Fruit fly (Drosophila melanogaster): ENCODE data around the gene Sr-CIV.
A peak's percentile ranks its signal among the peaks of the same experiment; 100 is the strongest.

Gene Sr-CIV

dm6 chr2L:3556937-3557336 is 33.1 kb upstream of the Sr-CIV start:
- TF ChIP-seq usp (GFP tag; optimal IDR thresholded peaks at IDR 0.05) (no peak), psq (optimal IDR thresholded peaks at IDR 0.05) (no peak), EcR (GFP tag; optimal IDR thresholded peaks at IDR 0.05) (no peak), pan (optimal IDR thresholded peaks at IDR 0.05) (no peak), CG8478 (optimal IDR thresholded peaks at IDR 0.05) (no peak), Dll (optimal IDR thresholded peaks at IDR 0.05) (no peak)

dm6 chr2L:3555408-3556058 is 31.7 kb upstream of the Sr-CIV start:
- TF ChIP-seq usp (GFP tag; optimal IDR thresholded peaks at IDR 0.05), result no peak
- no peak for TF ChIP-seq psq (optimal IDR thresholded peaks at IDR 0.05)
- no peak for TF ChIP-seq EcR (GFP tag; optimal IDR thresholded peaks at IDR 0.05)
- no peak for TF ChIP-seq pan (optimal IDR thresholded peaks at IDR 0.05)
- TF ChIP-seq Dll (optimal IDR thresholded peaks at IDR 0.05), result no peak
- TF ChIP-seq CG8478 (optimal IDR thresholded peaks at IDR 0.05), result no peak

dm6 chr2L:3553902-3554301 is 30.0 kb upstream of the Sr-CIV start:
- no peak for TF ChIP-seq EcR (GFP tag; optimal IDR thresholded peaks at IDR 0.05)
- no peak for TF ChIP-seq pan (optimal IDR thresholded peaks at IDR 0.05)
- no peak for TF ChIP-seq usp (GFP tag; optimal IDR thresholded peaks at IDR 0.05)
- TF ChIP-seq psq (optimal IDR thresholded peaks at IDR 0.05), result no peak
- TF ChIP-seq Dll (optimal IDR thresholded peaks at IDR 0.05), result no peak
- no peak for TF ChIP-seq CG8478 (optimal IDR thresholded peaks at IDR 0.05)

dm6 chr2L:3552773-3553172 is 28.9 kb upstream of the Sr-CIV start:
- no peak for TF ChIP-seq CG8478 (optimal IDR thresholded peaks at IDR 0.05)
- no peak for TF ChIP-seq psq (optimal IDR thresholded peaks at IDR 0.05)
- no peak for TF ChIP-seq Dll (optimal IDR thresholded peaks at IDR 0.05)
- no peak for TF ChIP-seq pan (optimal IDR thresholded peaks at IDR 0.05)
- TF ChIP-seq usp (GFP tag; optimal IDR thresholded peaks at IDR 0.05), result no peak
- no peak for TF ChIP-seq EcR (GFP tag; optimal IDR thresholded peaks at IDR 0.05)

- TF ChIP-seq usp (GFP tag; optimal IDR thresholded peaks at IDR 0.05) (no peak), EcR (GFP tag; optimal IDR thresholded peaks at IDR 0.05) (no peak), pan (optimal IDR thresholded peaks at IDR 0.05) (no peak), Dll (optimal IDR thresholded peaks at IDR 0.05) (no peak), psq (optimal IDR thresholded peaks at IDR 0.05) (no peak), CG8478 (optimal IDR thresholded peaks at IDR 0.05) (no peak)
Observed at dm6 chr2L:3550583-3550982, 26.7 kb upstream of the Sr-CIV start.

- no peak for TF ChIP-seq usp (GFP tag; optimal IDR thresholded peaks at IDR 0.05)
- TF ChIP-seq EcR (GFP tag; optimal IDR thresholded peaks at IDR 0.05), result no peak
- TF ChIP-seq psq (optimal IDR thresholded peaks at IDR 0.05), result no peak
- TF ChIP-seq CG8478 (optimal IDR thresholded peaks at IDR 0.05), result no peak
- TF ChIP-seq Dll (optimal IDR thresholded peaks at IDR 0.05), result no peak
- TF ChIP-seq pan (optimal IDR thresholded peaks at IDR 0.05), result no peak
Observed at dm6 chr2L:3549742-3550141, 25.9 kb upstream of the Sr-CIV start.

DNA sequence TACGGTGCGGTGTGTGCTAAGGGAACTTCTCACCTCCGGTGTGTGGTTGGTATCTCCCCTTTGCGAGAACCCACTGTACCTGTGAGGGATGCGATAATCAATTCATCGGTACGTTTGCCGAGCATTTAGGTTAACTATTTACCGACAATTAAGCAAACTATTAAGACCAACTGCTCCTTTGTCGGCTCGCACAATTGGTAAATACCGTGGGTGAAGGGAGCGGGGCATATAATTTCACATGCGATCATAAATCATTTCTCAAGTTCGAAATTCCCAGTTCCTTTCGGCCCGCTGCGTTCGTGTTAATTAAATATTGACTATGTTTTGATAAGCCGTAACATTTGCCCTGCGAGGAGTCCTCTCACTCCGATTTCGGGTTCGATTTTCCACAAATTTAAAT is 25.0 kb upstream of the Sr-CIV start:
- TF ChIP-seq Dll (optimal IDR thresholded peaks at IDR 0.05) (no peak), psq (optimal IDR thresholded peaks at IDR 0.05) (no peak), CG8478 (optimal IDR thresholded peaks at IDR 0.05) (no peak), EcR (GFP tag; optimal IDR thresholded peaks at IDR 0.05) (no peak), pan (optimal IDR thresholded peaks at IDR 0.05) (no peak), usp (GFP tag; optimal IDR thresholded peaks at IDR 0.05) (no peak)

dm6 chr2L:3547512-3547911 is 23.7 kb upstream of the Sr-CIV start:
- no peak for TF ChIP-seq psq (optimal IDR thresholded peaks at IDR 0.05)
- no peak for TF ChIP-seq pan (optimal IDR thresholded peaks at IDR 0.05)
- no peak for TF ChIP-seq usp (GFP tag; optimal IDR thresholded peaks at IDR 0.05)
- TF ChIP-seq CG8478 (optimal IDR thresholded peaks at IDR 0.05), result no peak
- TF ChIP-seq EcR (GFP tag; optimal IDR thresholded peaks at IDR 0.05), result no peak
- TF ChIP-seq Dll (optimal IDR thresholded peaks at IDR 0.05), result no peak

DNA sequence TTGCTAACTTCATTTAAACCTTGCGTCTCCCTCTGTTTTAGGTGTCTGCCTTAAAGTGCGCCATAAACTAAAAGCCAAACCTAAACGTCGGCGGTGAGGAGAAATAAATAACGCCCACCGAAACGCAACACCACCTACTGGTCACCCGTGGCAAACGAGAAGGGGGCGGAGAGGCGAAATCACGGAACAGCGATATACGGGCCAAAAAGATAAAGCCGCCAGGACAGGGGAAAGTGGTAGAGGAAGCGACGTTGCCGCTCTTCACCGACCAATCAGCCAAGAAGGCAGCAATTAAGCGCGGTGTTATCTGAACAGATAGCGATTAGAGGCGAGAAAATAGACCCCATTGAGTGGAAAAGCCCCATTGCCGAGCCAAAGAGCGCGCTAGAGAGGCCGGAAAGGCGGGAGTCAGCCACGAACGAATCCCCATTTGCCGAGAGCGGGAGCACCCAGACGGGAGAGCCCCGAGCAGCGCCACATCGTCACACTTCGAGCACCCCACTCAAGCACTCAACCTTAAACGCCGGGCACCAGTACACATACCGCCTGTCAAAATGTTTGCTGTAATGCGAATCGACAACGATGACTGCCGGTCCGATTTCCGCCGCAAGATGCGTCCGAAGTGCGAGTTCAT is 21.3 kb upstream of the Sr-CIV start:
- TF ChIP-seq EcR (GFP tag; optimal IDR thresholded peaks at IDR 0.05), result no peak
- peak; percentile 100 for TF ChIP-seq Dll (optimal IDR thresholded peaks at IDR 0.05)

DNA sequence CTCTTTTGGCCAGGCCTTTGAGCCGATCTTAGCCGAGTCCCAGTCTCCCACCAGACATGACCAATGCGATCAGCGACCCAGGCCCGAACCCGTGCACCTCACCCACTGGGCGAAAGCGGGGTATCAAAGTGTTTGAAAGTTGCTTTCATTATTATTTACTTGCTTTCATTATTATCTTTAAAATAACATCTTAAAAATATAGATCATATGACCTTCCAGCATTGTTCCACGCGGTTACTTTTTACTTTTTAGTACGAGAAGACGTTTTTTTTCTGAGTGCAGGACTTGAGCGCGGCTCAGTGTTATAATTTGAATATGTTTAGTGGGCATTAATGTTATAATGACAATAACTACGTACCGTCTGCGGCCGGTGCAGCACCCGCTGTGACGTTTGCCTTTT is 19.2 kb upstream of the Sr-CIV start:
- TF ChIP-seq usp (GFP tag; optimal IDR thresholded peaks at IDR 0.05) (no peak), CG8478 (optimal IDR thresholded peaks at IDR 0.05) (no peak), Dll (optimal IDR thresholded peaks at IDR 0.05) (no peak), psq (optimal IDR thresholded peaks at IDR 0.05) (no peak), pan (optimal IDR thresholded peaks at IDR 0.05) (no peak), EcR (GFP tag; optimal IDR thresholded peaks at IDR 0.05) (no peak)

DNA sequence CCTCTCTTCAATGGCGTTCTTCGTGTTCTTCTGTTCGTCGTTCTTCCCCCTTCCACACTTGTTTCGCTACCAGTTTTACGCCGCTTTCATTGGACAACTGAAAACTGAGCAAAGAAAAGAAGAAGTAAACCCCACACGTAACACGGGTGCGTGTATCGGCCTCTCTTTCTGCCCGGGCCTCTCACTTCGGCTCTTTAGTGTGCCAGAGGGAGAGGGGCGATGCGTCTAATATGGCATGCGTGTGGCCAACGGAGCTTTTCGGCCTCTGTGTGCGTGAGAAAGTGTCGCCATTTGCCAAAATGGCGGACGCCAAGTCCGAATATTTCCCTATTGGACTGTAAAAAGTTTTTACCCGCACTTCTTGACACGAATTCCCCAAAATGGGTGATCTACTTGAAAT is 16.1 kb upstream of the Sr-CIV start:
- TF ChIP-seq usp (GFP tag; optimal IDR thresholded peaks at IDR 0.05) (no peak), CG8478 (optimal IDR thresholded peaks at IDR 0.05) (peak; percentile 61)

- no peak for TF ChIP-seq psq (optimal IDR thresholded peaks at IDR 0.05)
- no peak for TF ChIP-seq pan (optimal IDR thresholded peaks at IDR 0.05)
- TF ChIP-seq Dll (optimal IDR thresholded peaks at IDR 0.05), result no peak
- no peak for TF ChIP-seq usp (GFP tag; optimal IDR thresholded peaks at IDR 0.05)
- no peak for TF ChIP-seq CG8478 (optimal IDR thresholded peaks at IDR 0.05)
- no peak for TF ChIP-seq EcR (GFP tag; optimal IDR thresholded peaks at IDR 0.05)
Observed at dm6 chr2L:3539412-3539743, 15.5 kb upstream of the Sr-CIV start.
